Worm (Caenorhabditis elegans) whole organism, midembryonic: ENCODE measurements around the gene sec-16A.2.

ENCODE experiments used
- ref-1 ChIP-seq: fragments of 200-800 bp; sonication (Bioruptor generic); conservative IDR thresholded peaks from 2 replicates; pipeline ENCODE4 v1.3.6; 2022; ENCODE audit warnings: missing genetic modification reagents, missing genetic modification characterization, missing compliant biosample characterization
- ztf-23 ChIP-seq: fragments of 200-800 bp; sonication (Bioruptor generic); IDR thresholded peaks from 2 replicates; pipeline ENCODE4 v1.3.6; 2022; ENCODE audit warnings: missing genetic modification reagents, missing genetic modification characterization, missing compliant biosample characterization

DNA sequence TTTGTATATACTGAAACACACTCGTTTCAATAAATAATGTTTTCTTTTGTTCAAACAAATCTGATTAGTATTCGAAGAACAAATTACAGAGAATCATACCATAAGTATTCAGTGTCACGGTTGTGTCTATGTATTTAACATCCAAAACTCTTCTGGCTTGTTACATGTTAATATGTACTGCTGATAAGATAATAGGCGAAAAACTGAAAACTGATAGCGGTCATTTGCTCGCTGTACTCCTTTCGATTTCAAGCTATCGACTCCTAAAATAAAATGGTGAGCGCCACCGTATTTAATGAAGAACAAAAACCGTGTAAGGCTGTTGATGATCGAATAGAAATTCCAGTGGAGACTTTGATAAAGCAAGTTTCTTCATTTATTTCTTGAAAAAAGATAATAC, 36.3 kb downstream of the sec-16A.2 start, which contains the start of gene R09F10.1:
- TF ChIP-seq ztf-23 (GFP tag; lab: Robert Waterston, UW): no peak
- no peak for TF ChIP-seq ref-1 (GFP tag; lab: Robert Waterston, UW)
